Worm (Caenorhabditis elegans): Measurements from ENCODE around the gene ZK688.12.

DNA sequence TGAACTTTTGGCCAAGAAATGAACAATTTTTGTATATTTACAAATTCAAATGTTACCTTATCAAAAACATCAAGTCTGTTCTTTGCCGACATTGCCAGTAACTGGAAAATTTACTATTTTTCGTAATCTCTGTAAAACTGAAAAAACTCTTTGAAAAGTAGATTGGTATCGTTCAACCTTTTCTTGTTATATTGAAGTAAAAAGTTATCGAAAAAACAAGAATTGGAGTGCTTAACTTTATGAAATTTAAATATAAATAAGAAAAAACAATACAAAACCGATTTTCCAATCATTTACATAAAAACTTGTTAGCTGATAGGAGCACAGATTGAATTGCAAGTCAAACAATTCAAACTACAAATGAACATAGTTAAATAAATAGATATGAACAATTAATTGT lies 28.5 kb downstream of the ZK688.12 start, which contains the start of gene ZK688.11:
- TF ChIP-seq unc-62 (GFP tag; optimal IDR thresholded peaks at IDR 0.05) (no peak), Y95B8A.8 (GFP tag; IDR thresholded peaks at IDR 0.05) (no peak), rpc-1 (optimal IDR thresholded peaks at IDR 0.05) (no peak), rpc-1 (tag; optimal IDR thresholded peaks at IDR 0.05) (no peak), mxl-1 (tag; optimal IDR thresholded peaks at IDR 0.05) (no peak), Y53F4B.3 (GFP tag; IDR thresholded peaks at IDR 0.05) (no peak), attf-3 (GFP tag; conservative IDR thresholded peaks at IDR 0.05) (no peak), pha-4 (tag; optimal IDR thresholded peaks at IDR 0.05) (no peak), F33H1.4 (GFP tag; IDR thresholded peaks at IDR 0.05) (no peak), cebp-2 (GFP tag; IDR thresholded peaks at IDR 0.05) (no peak), ceh-58 (GFP tag; IDR thresholded peaks at IDR 0.05) (no peak), hmg-1.2 (GFP tag; IDR thresholded peaks at IDR 0.05) (no peak), F57A8.1 (GFP tag; optimal IDR thresholded peaks at IDR 0.05) (no peak), sea-2 (GFP tag; IDR thresholded peaks at IDR 0.05) (no peak)
